Fruit fly (Drosophila melanogaster): ENCODE measurements around the gene Jhbp4.

Gene Jhbp4

dm6 chr3R:16023627-16024026 is 19.7 kb upstream of the Jhbp4 start:
- TF ChIP-seq noc (tag; optimal IDR thresholded peaks at IDR 0.05): no peak

DNA sequence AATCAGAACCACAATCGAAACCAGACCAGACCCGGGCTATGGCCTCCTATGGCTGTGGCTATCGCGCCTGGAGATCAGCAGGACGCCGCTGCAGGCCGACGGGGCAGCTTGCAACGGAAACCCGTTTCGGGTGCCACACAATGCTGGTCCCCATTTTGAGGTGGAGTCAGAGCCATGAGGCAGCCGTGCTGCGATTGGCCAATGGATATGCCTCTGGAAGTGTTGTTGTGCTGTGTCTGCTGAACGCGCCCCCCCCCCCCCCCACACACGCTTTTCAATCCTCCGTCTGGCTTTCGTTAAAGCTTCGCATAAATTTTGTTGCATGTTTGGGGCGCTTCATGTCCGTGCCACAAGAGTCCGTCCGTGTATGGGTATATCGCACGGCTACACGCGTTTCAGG is 19.2 kb upstream of the Jhbp4 start:
- TF ChIP-seq noc (tag; optimal IDR thresholded peaks at IDR 0.05): no peak

- no peak for TF ChIP-seq noc (tag; optimal IDR thresholded peaks at IDR 0.05)
Observed at dm6 chr3R:16025587-16026223, 17.6 kb upstream of the Jhbp4 start, which contains the start of gene pnr. Gene pnr (plus strand): TSS chr3R:16026079.

- TF ChIP-seq noc (tag; optimal IDR thresholded peaks at IDR 0.05): no peak
Observed at dm6 chr3R:16028651-16029050, 14.6 kb upstream of the Jhbp4 start.

dm6 chr3R:16029584-16029983 is 13.7 kb upstream of the Jhbp4 start:
- no peak for TF ChIP-seq noc (tag; optimal IDR thresholded peaks at IDR 0.05)

dm6 chr3R:16030445-16030844 is 12.9 kb upstream of the Jhbp4 start:
- no peak for TF ChIP-seq noc (tag; optimal IDR thresholded peaks at IDR 0.05)

DNA sequence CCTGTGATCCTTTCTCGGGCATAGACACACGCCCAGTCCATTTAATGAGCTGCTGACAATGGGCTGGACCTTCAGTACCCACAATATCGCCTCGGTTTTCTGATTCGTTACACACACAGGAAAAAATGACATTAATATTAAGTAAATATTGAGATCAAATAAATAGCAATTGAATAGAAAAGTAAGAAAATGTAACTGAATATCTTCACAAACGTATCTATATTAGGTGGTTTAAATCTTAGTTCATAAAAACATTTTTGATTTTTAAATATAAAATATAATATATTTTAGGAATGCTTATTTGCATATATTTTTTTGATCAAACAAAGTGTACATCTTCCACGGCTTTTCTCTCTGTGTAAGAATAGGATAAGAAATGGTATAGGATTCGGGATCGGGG is 9.6 kb upstream of the Jhbp4 start:
- TF ChIP-seq noc (tag; optimal IDR thresholded peaks at IDR 0.05): no peak

- no peak for TF ChIP-seq noc (tag; optimal IDR thresholded peaks at IDR 0.05)
Observed at dm6 chr3R:16034186-16034585, 9.1 kb upstream of the Jhbp4 start.

DNA sequence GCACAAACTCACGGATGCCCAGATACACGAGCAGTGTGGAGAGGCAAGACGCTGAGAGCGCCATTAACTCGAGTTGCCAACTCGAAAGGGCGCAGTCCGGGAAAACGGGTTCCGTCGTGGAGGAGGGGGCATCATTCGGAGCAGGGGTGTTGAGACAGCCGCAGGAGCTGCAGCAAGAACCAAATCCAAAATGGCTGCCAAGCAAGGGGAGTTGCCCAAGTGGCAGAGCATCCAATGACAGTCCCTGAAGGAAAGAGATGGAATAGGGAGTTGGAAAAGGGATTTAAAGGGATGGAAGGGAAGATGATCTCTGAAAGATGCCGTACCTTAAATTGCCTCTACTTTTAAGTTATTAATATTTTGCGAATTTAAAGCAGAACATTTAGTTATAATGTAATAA is 5.2 kb upstream of the Jhbp4 start:
- TF ChIP-seq noc (tag; optimal IDR thresholded peaks at IDR 0.05): no peak

- no peak for TF ChIP-seq noc (tag; optimal IDR thresholded peaks at IDR 0.05)
Observed at dm6 chr3R:16039557-16039956, 3.7 kb upstream of the Jhbp4 start.

DNA sequence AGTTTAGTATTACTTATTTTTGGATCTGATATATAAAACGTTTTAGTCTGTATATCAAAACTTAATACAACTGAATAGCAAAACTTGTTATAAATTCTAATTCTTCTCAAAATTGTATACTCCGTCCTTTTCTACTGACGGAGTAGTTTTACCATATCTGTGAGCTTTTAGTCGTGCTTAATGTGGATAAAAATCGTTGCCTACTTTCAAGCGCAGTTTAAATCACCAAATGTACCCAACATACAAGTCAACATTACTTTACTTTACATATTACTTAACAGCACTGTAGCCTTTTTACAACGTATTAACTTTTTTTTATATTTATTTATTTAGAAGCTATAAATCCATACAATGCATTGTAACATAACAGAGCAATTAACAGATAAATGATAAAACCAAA is 2.4 kb upstream of the Jhbp4 start:
- no peak for TF ChIP-seq noc (tag; optimal IDR thresholded peaks at IDR 0.05)

DNA sequence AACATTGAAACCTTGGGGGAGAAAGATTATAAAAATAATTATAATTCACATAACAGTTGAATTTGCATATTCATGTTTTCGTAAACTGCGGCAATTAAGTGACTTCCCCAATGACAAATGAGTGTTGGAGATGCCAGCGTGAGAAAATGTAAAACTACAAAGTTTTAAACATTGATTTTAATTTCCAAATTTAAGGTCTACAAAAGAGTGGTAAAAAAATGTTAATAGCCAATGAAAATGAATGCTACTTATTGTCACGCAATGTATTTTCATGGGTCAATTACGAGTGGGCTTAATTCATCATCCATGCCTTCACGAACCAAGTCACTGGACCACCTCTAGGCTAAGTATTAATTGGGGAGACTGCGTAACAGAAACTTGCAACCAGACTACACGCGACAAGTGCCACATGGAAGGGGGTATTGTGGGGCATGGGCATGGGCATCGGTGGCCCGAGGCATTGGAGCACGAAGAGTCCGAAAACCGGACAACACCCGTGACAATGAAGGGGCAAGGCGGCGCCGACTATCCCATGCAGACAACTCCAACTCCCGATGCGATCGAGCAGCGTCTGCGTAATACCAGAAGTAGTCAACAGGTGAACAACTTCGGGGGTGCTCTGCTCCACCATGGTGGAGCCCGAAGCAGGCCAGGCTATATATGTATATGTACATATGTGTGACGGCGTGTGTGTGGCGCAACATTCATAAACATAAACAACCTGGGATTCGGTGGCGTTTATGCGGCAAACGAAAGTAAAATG is 980 bp upstream of the Jhbp4 start:
- TF ChIP-seq noc (tag; optimal IDR thresholded peaks at IDR 0.05): no peak

dm6 chr3R:16046030-16046429 is 2.7 kb downstream of the Jhbp4 start, which contains the start of gene Jhbp5:
Gene Jhbp5 (minus strand): TSS chr3R:16046130.
- no peak for TF ChIP-seq noc (tag; optimal IDR thresholded peaks at IDR 0.05)

- peak; percentile 36 for TF ChIP-seq noc (tag; optimal IDR thresholded peaks at IDR 0.05)
Observed at dm6 chr3R:16049369-16049768, 6.1 kb downstream of the Jhbp4 start, which contains the start of the genes IKKbeta and CG5013. Gene IKKbeta (minus strand): TSS chr3R:16049421. Gene CG5013 (plus strand): TSS chr3R:16049670.

dm6 chr3R:16050621-16051328 is 7.5 kb downstream of the Jhbp4 start, which contains the start of gene msps:
Gene msps (plus strand): TSS chr3R:16050801.
- TF ChIP-seq noc (tag; optimal IDR thresholded peaks at IDR 0.05): no peak

DNA sequence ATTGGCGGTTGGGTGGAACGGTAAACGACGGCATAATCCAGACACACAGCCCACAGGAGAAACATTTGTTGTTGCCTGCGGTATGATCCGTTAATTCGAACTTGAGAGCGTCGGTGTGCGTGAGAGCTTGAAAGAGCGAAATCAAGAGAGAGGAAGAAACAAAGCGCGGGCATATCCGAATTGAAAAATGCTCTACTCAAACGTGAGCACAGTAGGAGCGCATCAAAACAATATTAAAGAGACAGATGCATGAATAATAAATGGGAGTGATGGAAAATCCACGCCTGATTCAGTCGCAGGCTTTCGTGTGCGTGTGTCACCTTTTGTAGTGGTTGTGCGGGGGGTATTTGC is 8.0 kb downstream of the Jhbp4 start:
- TF ChIP-seq noc (tag; optimal IDR thresholded peaks at IDR 0.05): no peak

DNA sequence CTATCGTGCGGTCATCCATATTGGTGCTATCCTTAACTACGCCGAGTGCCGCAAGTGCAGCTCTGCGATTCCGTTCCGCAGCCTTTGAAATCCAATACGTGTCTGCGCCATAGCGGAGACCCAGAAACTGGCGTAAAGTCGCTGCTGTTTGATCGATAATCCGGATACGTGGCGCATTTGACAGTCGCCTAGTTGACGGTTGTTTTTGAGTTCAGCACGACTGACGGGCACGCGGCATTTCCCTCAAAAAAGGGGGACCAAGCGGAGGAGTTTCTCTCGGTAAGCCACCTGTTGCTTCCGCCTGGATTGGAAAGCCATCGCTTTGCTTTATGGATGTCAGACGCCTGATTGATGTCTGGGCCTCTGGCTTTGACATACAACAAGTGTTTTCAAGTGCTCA is 24.2 kb downstream of the Jhbp4 start, which contains the start of gene CG10185:
Gene CG10185, minus strand, starts transcription at position 101 of the 400 bp plus-strand sequence.
- TF ChIP-seq noc (tag; optimal IDR thresholded peaks at IDR 0.05): no peak
